Worm (Caenorhabditis elegans): ENCODE data around the gene ztf-22.

DNA sequence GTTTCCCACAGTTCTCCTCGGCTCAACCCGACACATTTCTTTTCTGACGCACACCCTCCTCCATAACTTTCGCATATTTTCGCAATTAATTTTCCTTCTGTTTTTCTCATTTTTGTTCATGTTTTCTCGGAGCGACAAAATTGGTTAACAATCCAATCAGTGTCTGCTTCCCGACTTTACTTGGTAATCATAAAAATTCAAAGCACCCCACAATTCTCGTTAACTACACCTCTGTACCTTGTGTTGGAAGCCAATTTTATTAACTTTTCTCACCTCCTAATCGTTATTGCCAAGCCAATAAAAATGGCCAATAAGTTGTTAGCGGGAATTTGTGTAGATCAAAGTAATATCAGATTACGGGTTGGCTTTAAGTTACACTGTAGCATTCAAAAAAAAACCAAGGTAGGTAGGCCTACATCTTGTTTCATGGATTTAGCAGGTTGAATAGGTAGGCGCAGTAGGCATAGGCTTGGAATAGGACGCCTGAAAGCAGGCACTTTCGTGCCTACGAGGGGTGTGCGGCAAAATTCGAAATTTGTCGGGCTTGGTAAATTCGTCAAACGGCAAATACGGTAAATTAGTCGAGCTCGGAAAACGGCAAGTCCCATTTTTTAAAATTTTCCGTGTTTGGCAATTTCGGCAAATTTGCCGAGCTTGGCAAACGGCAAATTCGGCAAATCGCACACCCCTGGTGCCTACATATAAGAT lies 55.0 kb downstream of the ztf-22 start:
- TF ChIP-seq nhr-77 (tag; optimal IDR thresholded peaks at IDR 0.05) (no peak), R02D3.7 (tag; optimal IDR thresholded peaks at IDR 0.05) (no peak), blmp-1 (tag; optimal IDR thresholded peaks at IDR 0.05; ENCODE audit: insufficient read depth) (no peak), unc-62 (GFP tag; optimal IDR thresholded peaks at IDR 0.05) (no peak), zag-1 (tag; optimal IDR thresholded peaks at IDR 0.05) (no peak), lsy-2 (tag; optimal IDR thresholded peaks at IDR 0.05) (no peak), alr-1 (tag; optimal IDR thresholded peaks at IDR 0.05) (no peak), snpc-4 (tag; optimal IDR thresholded peaks at IDR 0.05) (no peak), ama-1 (optimal IDR thresholded peaks at IDR 0.05) (no peak), nhr-129 (tag; optimal IDR thresholded peaks at IDR 0.05) (no peak), skn-1 (tag; optimal IDR thresholded peaks at IDR 0.05) (no peak), elt-1 (tag; optimal IDR thresholded peaks at IDR 0.05) (no peak)

Data from whole organism, L2 larva.